Fruit fly (Drosophila melanogaster) whole organism, embryonic: ENCODE measurements around the gene sun.
A peak's percentile ranks its signal among the peaks of the same experiment; 100 is the strongest.

Source experiments
- CG10267 ChIP-seq: fragments of 200-800 bp; sonication (Bioruptor generic); optimal IDR thresholded peaks from 2 replicates; lab custom pipeline; 2018; ENCODE audit warnings: missing biosample characterization, mild to moderate bottlenecking, missing genetic modification characterization, moderate library complexity
- CG11723 ChIP-seq: fragments of 200-800 bp; sonication (Bioruptor generic); optimal IDR thresholded peaks from 2 replicates; lab custom pipeline; 2017; ENCODE audit warnings: missing biosample characterization, mild to moderate bottlenecking, missing genetic modification characterization
- CG12299 ChIP-seq: fragments of 200-800 bp; sonication (Bioruptor generic); optimal IDR thresholded peaks from 2 replicates; lab custom pipeline; 2018; ENCODE audit warnings: missing biosample characterization, mild to moderate bottlenecking, missing genetic modification characterization
- CG13287 ChIP-seq: fragments of 200-800 bp; sonication (Bioruptor generic); IDR thresholded peaks from 2 replicates; pipeline ENCODE4 v1.3.6; 2022; ENCODE audit warnings: missing biosample characterization, missing genetic modification characterization; ENCODE audit not compliant: partially characterized antibody
- CG13894 ChIP-seq: fragments of 200-800 bp; sonication (Bioruptor generic); optimal IDR thresholded peaks from 3 replicates; lab custom pipeline; 2018; ENCODE audit warnings: missing biosample characterization, mild to moderate bottlenecking, missing genetic modification characterization, moderate library complexity
- CG1529 ChIP-seq: fragments of 200-800 bp; sonication (Bioruptor generic); optimal IDR thresholded peaks from 3 replicates; lab custom pipeline; 2018; ENCODE audit warnings: missing biosample characterization, missing genetic modification characterization
- CG15696 ChIP-seq: fragments of 200-800 bp; sonication (Bioruptor generic); optimal IDR thresholded peaks from 2 replicates; lab custom pipeline; 2019; ENCODE audit warnings: missing biosample characterization, mild to moderate bottlenecking, missing genetic modification characterization, moderate library complexity
- CG16813 ChIP-seq: fragments of 200-800 bp; sonication (Bioruptor generic); IDR thresholded peaks from 3 replicates; pipeline ENCODE4 v1.3.6; 2022; ENCODE audit warnings: missing biosample characterization, missing genetic modification characterization; ENCODE audit not compliant: partially characterized antibody
- CG17186 ChIP-seq: fragments of 200-800 bp; sonication (Bioruptor generic); optimal IDR thresholded peaks from 3 replicates; lab custom pipeline; 2017; ENCODE audit warnings: missing biosample characterization, missing genetic modification reagents, missing genetic modification characterization
- CG17802 ChIP-seq: fragments of 200-800 bp; sonication (Bioruptor generic); optimal IDR thresholded peaks from 2 replicates; lab custom pipeline; 2018; ENCODE audit warnings: missing biosample characterization, mild to moderate bottlenecking, missing genetic modification characterization, moderate library complexity
- CG18619 ChIP-seq: fragments of 200-800 bp; sonication (Bioruptor generic); optimal IDR thresholded peaks from 3 replicates; lab custom pipeline; 2017; ENCODE audit warnings: missing biosample characterization, mild to moderate bottlenecking, missing genetic modification characterization
- CG2116 ChIP-seq: fragments of 200-800 bp; sonication (Bioruptor generic); optimal IDR thresholded peaks from 3 replicates; lab custom pipeline; 2018; ENCODE audit warnings: missing biosample characterization, mild to moderate bottlenecking, missing genetic modification characterization
- CG2120 ChIP-seq: fragments of 200-800 bp; sonication (Bioruptor generic); optimal IDR thresholded peaks from 3 replicates; lab custom pipeline; 2016; ENCODE audit warnings: missing biosample characterization, missing genetic modification characterization
- CG2678 ChIP-seq: fragments of 200-800 bp; sonication (Bioruptor generic); optimal IDR thresholded peaks from 3 replicates; lab custom pipeline; 2019; ENCODE audit warnings: missing biosample characterization, mild to moderate bottlenecking, missing genetic modification characterization, moderate library complexity
- CG30403 ChIP-seq: fragments of 200-800 bp; sonication (Bioruptor generic); optimal IDR thresholded peaks from 3 replicates; lab custom pipeline; 2016; ENCODE audit warnings: missing biosample characterization, missing genetic modification characterization
- CG32532 ChIP-seq: fragments of 200-800 bp; sonication (Bioruptor generic); IDR thresholded peaks from 2 replicates; pipeline ENCODE4 v1.3.6; 2022; ENCODE audit warnings: missing biosample characterization, missing genetic modification characterization
- CG34376 ChIP-seq: fragments of 200-800 bp; sonication (Bioruptor generic); optimal IDR thresholded peaks from 2 replicates; lab custom pipeline; 2018; ENCODE audit warnings: missing biosample characterization, mild to moderate bottlenecking, missing genetic modification characterization
- CG42726 ChIP-seq: fragments of 200-800 bp; sonication (Bioruptor generic); IDR thresholded peaks from 2 replicates; pipeline ENCODE4 v1.3.6; 2022; ENCODE audit warnings: missing biosample characterization, missing genetic modification characterization; ENCODE audit not compliant: partially characterized antibody
- CG8290 ChIP-seq, 3 experiments: fragments of 200-800 bp; sonication (Bioruptor generic); optimal IDR thresholded peaks; 2 replicates each; lab custom pipeline; 2016 to 2019; ENCODE audit warnings: missing biosample characterization in 3 of 3, missing genetic modification characterization in 3 of 3, mild to moderate bottlenecking in 2 of 3, moderate library complexity in 1 of 3
- CG9876 ChIP-seq: fragments of 200-800 bp; sonication (Bioruptor generic); optimal IDR thresholded peaks from 2 replicates; lab custom pipeline; 2016; ENCODE audit warnings: missing biosample characterization, missing genetic modification characterization
- Dad ChIP-seq: fragments of 200-800 bp; sonication (Bioruptor generic); optimal IDR thresholded peaks from 3 replicates; lab custom pipeline; 2016; ENCODE audit warnings: missing biosample characterization, missing genetic modification characterization
- Ets97D ChIP-seq: fragments of 200-800 bp; sonication (Bioruptor generic); optimal IDR thresholded peaks from 3 replicates; lab custom pipeline; 2016; ENCODE audit warnings: missing biosample characterization, missing genetic modification characterization
- Fer2 ChIP-seq: fragments of 200-800 bp; sonication (Bioruptor generic); optimal IDR thresholded peaks from 2 replicates; lab custom pipeline; 2018; ENCODE audit warnings: missing biosample characterization, mild to moderate bottlenecking, missing genetic modification characterization, moderate library complexity
- Fer3 ChIP-seq: fragments of 200-800 bp; sonication (Bioruptor generic); optimal IDR thresholded peaks from 2 replicates; lab custom pipeline; 2018; ENCODE audit warnings: missing biosample characterization, mild to moderate bottlenecking, missing genetic modification characterization, moderate library complexity
- MBD-R2 ChIP-seq: fragments of 200-800 bp; sonication (Bioruptor generic); IDR thresholded peaks from 2 replicates; pipeline ENCODE4 v1.3.6; 2022; ENCODE audit warnings: missing biosample characterization, missing genetic modification characterization
- MESR4 ChIP-seq: fragments of 200-800 bp; sonication (Bioruptor generic); optimal IDR thresholded peaks from 2 replicates; lab custom pipeline; 2018; ENCODE audit warnings: missing biosample characterization, mild to moderate bottlenecking, missing genetic modification characterization, moderate library complexity
- Med ChIP-seq: fragments of 200-800 bp; sonication (Bioruptor generic); peaks from one replicate; lab custom pipeline; 2016; ENCODE audit warnings: missing biosample characterization, missing genetic modification characterization, mild to moderate bottlenecking, inconsistent platforms, moderate library complexity
- NFAT ChIP-seq: fragments of 200-800 bp; sonication (Bioruptor generic); IDR thresholded peaks from 2 replicates; pipeline ENCODE4 v1.3.6; 2022; ENCODE audit warnings: missing biosample characterization, missing genetic modification characterization
- Pdp1 ChIP-seq, 2 experiments: fragments of 200-800 bp; sonication (Bioruptor generic); optimal IDR thresholded peaks; 3 replicates each; lab custom pipeline; 2016; ENCODE audit warnings: missing biosample characterization in 2 of 2, missing genetic modification characterization in 2 of 2, mild to moderate bottlenecking in 1 of 2, moderate library complexity in 1 of 2
- Rfx ChIP-seq: fragments of 200-800 bp; sonication (Bioruptor generic); IDR thresholded peaks from 2 replicates; pipeline ENCODE4 v1.3.6; 2022; ENCODE audit warnings: missing biosample characterization, missing genetic modification characterization
- amos ChIP-seq: fragments of 200-800 bp; sonication (Bioruptor generic); IDR thresholded peaks from 2 replicates; pipeline ENCODE4 v1.3.6; 2022; ENCODE audit warnings: missing biosample characterization, missing genetic modification characterization; ENCODE audit not compliant: partially characterized antibody
- bbx ChIP-seq: fragments of 200-800 bp; sonication (Bioruptor generic); IDR thresholded peaks from 2 replicates; pipeline ENCODE4 v1.3.6; 2022; ENCODE audit warnings: missing biosample characterization, missing genetic modification characterization; ENCODE audit not compliant: partially characterized antibody
- caup ChIP-seq: fragments of 200-800 bp; sonication (Bioruptor generic); optimal IDR thresholded peaks from 3 replicates; lab custom pipeline; 2017; ENCODE audit warnings: missing biosample characterization, mild to moderate bottlenecking, missing genetic modification characterization, moderate library complexity; ENCODE audit not compliant: severe bottlenecking
- ftz-f1 ChIP-seq: fragments of 200-800 bp; sonication (Bioruptor generic); optimal IDR thresholded peaks from 2 replicates; lab custom pipeline; 2016; ENCODE audit warnings: missing biosample characterization, missing genetic modification characterization
- gfzf ChIP-seq: fragments of 200-800 bp; sonication (Bioruptor generic); optimal IDR thresholded peaks from 2 replicates; lab custom pipeline; 2016; ENCODE audit warnings: missing biosample characterization, mild to moderate bottlenecking, missing genetic modification characterization, moderate library complexity
- mld ChIP-seq: fragments of 200-800 bp; sonication (Bioruptor generic); IDR thresholded peaks from 3 replicates; pipeline ENCODE4 v1.3.6; 2022; ENCODE audit warnings: missing biosample characterization, missing genetic modification characterization; ENCODE audit not compliant: partially characterized antibody
- nau ChIP-seq: fragments of 200-800 bp; sonication (Bioruptor generic); optimal IDR thresholded peaks from 3 replicates; lab custom pipeline; 2017; ENCODE audit warnings: missing biosample characterization, mild to moderate bottlenecking, missing genetic modification characterization, missing genetic modification reagents
- nerfin-2 ChIP-seq: fragments of 200-800 bp; sonication (Bioruptor generic); IDR thresholded peaks from 2 replicates; pipeline ENCODE4 v1.3.6; 2022; ENCODE audit warnings: missing biosample characterization, missing genetic modification characterization; ENCODE audit not compliant: partially characterized antibody
- pfk ChIP-seq: fragments of 200-800 bp; sonication (Bioruptor generic); optimal IDR thresholded peaks from 2 replicates; lab custom pipeline; 2018; ENCODE audit warnings: missing biosample characterization, mild to moderate bottlenecking, missing genetic modification characterization, moderate library complexity
- pzg ChIP-seq: fragments of 200-800 bp; sonication (Bioruptor generic); optimal IDR thresholded peaks from 3 replicates; lab custom pipeline; 2018; ENCODE audit warnings: missing biosample characterization, mild to moderate bottlenecking, missing genetic modification characterization, moderate library complexity
- slbo ChIP-seq: fragments of 200-800 bp; sonication (Bioruptor generic); IDR thresholded peaks from 2 replicates; pipeline ENCODE4 v1.3.6; 2022; ENCODE audit warnings: missing biosample characterization, missing genetic modification characterization
- slou ChIP-seq: fragments of 200-800 bp; sonication (Bioruptor generic); optimal IDR thresholded peaks from 3 replicates; lab custom pipeline; 2016; ENCODE audit warnings: missing biosample characterization, missing genetic modification characterization
- sna ChIP-seq: fragments of 200-800 bp; sonication (Bioruptor generic); IDR thresholded peaks from 2 replicates; pipeline ENCODE4 v1.3.6; 2022; ENCODE audit warnings: missing biosample characterization, missing genetic modification characterization; ENCODE audit not compliant: partially characterized antibody
- stwl ChIP-seq: fragments of 200-800 bp; sonication (Bioruptor generic); optimal IDR thresholded peaks from 3 replicates; lab custom pipeline; 2018; ENCODE audit warnings: missing biosample characterization, mild to moderate bottlenecking, missing genetic modification characterization, moderate library complexity
- tna ChIP-seq: fragments of 200-800 bp; sonication (Bioruptor generic); IDR thresholded peaks from 2 replicates; pipeline ENCODE4 v1.3.6; 2022; ENCODE audit warnings: missing biosample characterization, missing genetic modification characterization; ENCODE audit not compliant: partially characterized antibody
- trem ChIP-seq: fragments of 200-800 bp; optimal IDR thresholded peaks from 3 replicates; lab custom pipeline; 2019; ENCODE audit warnings: missing biosample characterization, mild to moderate bottlenecking, missing genetic modification characterization, moderate library complexity
- vnd ChIP-seq: fragments of 200-800 bp; sonication (Bioruptor generic); IDR thresholded peaks from 3 replicates; pipeline ENCODE4 v1.3.6; 2022; ENCODE audit warnings: missing biosample characterization, missing genetic modification characterization; ENCODE audit not compliant: partially characterized antibody
- zfh2 ChIP-seq: fragments of 200-800 bp; sonication (Bioruptor generic); optimal IDR thresholded peaks from 2 replicates; lab custom pipeline; 2016; ENCODE audit warnings: missing biosample characterization, missing genetic modification characterization

Gene sun

DNA sequence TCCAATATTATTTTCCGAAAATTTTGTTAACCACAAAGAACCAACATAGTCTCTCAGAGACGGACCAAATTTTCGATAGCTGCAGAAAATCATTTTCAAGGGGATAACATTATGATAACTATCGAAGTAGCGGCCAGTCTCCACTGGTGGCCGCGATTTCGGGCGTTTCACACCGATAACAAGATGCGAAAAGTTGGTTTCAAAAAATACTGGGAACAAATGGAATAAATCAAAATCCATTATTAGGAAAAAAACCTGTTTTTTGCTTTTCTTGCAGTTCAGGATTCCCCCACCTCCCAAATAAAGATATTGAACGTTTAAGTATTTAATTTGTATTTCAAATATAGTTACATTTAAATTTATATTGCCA is 38.2 kb upstream of the sun start, which contains the start of gene tay (continued):
- TF ChIP-seq bbx (GFP tag; lab: Robert Waterston, UW) (peak; percentile 81), nerfin-2 (GFP tag; lab: Robert Waterston, UW) (peak; percentile 61; the same call in 1 of the 2 replicates), CG15696 (tag; lab: Kevin White, UChicago) (no peak), Fer2 (tag; lab: Kevin White, UChicago) (no peak), CG11723 (GFP tag; lab: Kevin White, UChicago) (peak; percentile 20), ftz-f1 (GFP tag; lab: Kevin White, UChicago) (peak; percentile 56), CG12299 (peak; percentile 1), vnd (GFP tag; lab: Robert Waterston, UW) (peak; percentile 63), Pdp1 (GFP tag; optimal IDR thresholded peaks at IDR 0.05; lab: Kevin White, UChicago) (peak in 1 of 2 experiments; percentile 34), sna (GFP tag; lab: Robert Waterston, UW) (peak; percentile 34; the same call in 1 of the 2 replicates), pzg (GFP tag; lab: Kevin White, UChicago) (peak; percentile 84), caup (GFP tag; lab: Kevin White, UChicago) (no peak), Med (GFP tag; lab: Kevin White, UChicago) (peak; percentile 83), CG2678 (tag; lab: Kevin White, UChicago) (no peak), CG1529 (GFP tag; lab: Kevin White, UChicago) (no peak), stwl (tag; lab: Kevin White, UChicago) (peak; percentile 66), slbo (GFP tag; lab: Robert Waterston, UW) (peak; percentile 62), mld (GFP tag; lab: Robert Waterston, UW) (0 out of 3 replicates have a peak, but pooled peaks have one; percentile 37), Rfx (GFP tag; lab: Robert Waterston, UW) (peak; percentile 63; the same call in 1 of the 2 replicates), NFAT (GFP tag; lab: Robert Waterston, UW) (no peak), CG17802 (tag; lab: Kevin White, UChicago) (peak; percentile 79), CG30403 (GFP tag; lab: Kevin White, UChicago) (peak; percentile 4), CG34376 (GFP tag; lab: Kevin White, UChicago) (no peak), CG2120 (GFP tag; lab: Kevin White, UChicago) (peak; percentile 9), CG9876 (no peak), pfk (GFP tag; lab: Kevin White, UChicago) (peak; percentile 94), tna (GFP tag; lab: Robert Waterston, UW) (peak; percentile 56; the same call in 1 of the 2 replicates), CG32532 (GFP tag; lab: Robert Waterston, UW) (peak; percentile 37; the same call in 1 of the 2 replicates), CG16813 (peak; percentile 80), trem (peak; percentile 15), CG10267 (tag; lab: Kevin White, UChicago) (peak; percentile 19), CG18619 (no peak), gfzf (GFP tag; lab: Kevin White, UChicago) (peak; percentile 45), CG13287 (GFP tag; lab: Robert Waterston, UW) (peak; percentile 54), CG13894 (tag; lab: Kevin White, UChicago) (peak; percentile 58), CG42726 (GFP tag; lab: Robert Waterston, UW) (peak; percentile 63), MBD-R2 (0 out of 2 replicates have a peak, but pooled peaks have one; percentile 8), CG2116 (GFP tag; lab: Kevin White, UChicago) (peak; percentile 42), MESR4 (GFP tag; lab: Kevin White, UChicago) (peak; percentile 37), CG17186 (GFP tag; lab: Kevin White, UChicago) (peak; percentile 20), CG8290 (GFP tag; optimal IDR thresholded peaks at IDR 0.05; lab: Kevin White, UChicago) (peak; percentile 47), CG8290 (tag; optimal IDR thresholded peaks at IDR 0.05; lab: Kevin White, UChicago) (no peak), zfh2 (GFP tag; lab: Kevin White, UChicago) (peak; percentile 35), amos (GFP tag; lab: Robert Waterston, UW) (peak; percentile 82), Ets97D (peak; percentile 32), nau (GFP tag; lab: Kevin White, UChicago) (no peak), Fer3 (tag; lab: Kevin White, UChicago) (no peak), Dad (GFP tag; lab: Kevin White, UChicago) (no peak), slou (peak; percentile 1)
